Fruit fly (Drosophila melanogaster): ENCODE results near the gene yrt.

dm6 chr3R:13448354-13448753 is 13.6 kb upstream of the yrt start:
- TF ChIP-seq Mnt (GFP tag; optimal IDR thresholded peaks at IDR 0.05) (no peak), Hr96 (GFP tag; optimal IDR thresholded peaks at IDR 0.05) (no peak), Clk (GFP tag; optimal IDR thresholded peaks at IDR 0.05) (no peak), CG11617 (GFP tag; optimal IDR thresholded peaks at IDR 0.05) (no peak), CG12768 (GFP tag; optimal IDR thresholded peaks at IDR 0.05) (no peak), CG7045 (GFP tag; optimal IDR thresholded peaks at IDR 0.05) (no peak)
